Worm (Caenorhabditis elegans) whole organism, young adult: Measurements from ENCODE around the gene tram-1.

Source experiments
- atf-7 ChIP-seq: sonication (generic microtip); optimal IDR thresholded peaks from 2 replicates; lab custom pipeline; 2017; ENCODE audit warnings: mild to moderate bottlenecking, missing genetic modification characterization, missing compliant biosample characterization
- egl-44 ChIP-seq: fragments of 200-800 bp; sonication (Bioruptor generic); IDR thresholded peaks from 2 replicates; pipeline ENCODE4 v1.3.6; 2022; ENCODE audit warnings: missing genetic modification reagents, missing genetic modification characterization, missing compliant biosample characterization

ce11 chrIV:10251261-10251660 lies 30.2 kb upstream of the tram-1 start:
- TF ChIP-seq atf-7, result no peak
- no peak for TF ChIP-seq egl-44 (GFP tag; lab: Robert Waterston, UW)
